Fruit fly (Drosophila melanogaster): ENCODE results near the gene CG32266.

Gene CG32266

dm6 chr3L:3787595-3788151, 2.9 kb upstream of the CG32266 start (continued):
- TF ChIP-seq tll (GFP tag; optimal IDR thresholded peaks at IDR 0.05) (peak in 1 of 2 experiments; percentile 19), dpn (GFP tag; optimal IDR thresholded peaks at IDR 0.05) (no peak), Bteb2 (GFP tag; optimal IDR thresholded peaks at IDR 0.05) (no peak), Sry-β (GFP tag; optimal IDR thresholded peaks at IDR 0.05) (peak; percentile 45), Hr51 (GFP tag; optimal IDR thresholded peaks at IDR 0.05) (peak; percentile 8 to 22), chinmo (GFP tag; IDR thresholded peaks at IDR 0.05; ENCODE audit: partially characterized antibody) (peak; percentile 52; the same call in 1 of the 4 replicates), rib (GFP tag; IDR thresholded peaks at IDR 0.05) (no peak), CG33557 (GFP tag; optimal IDR thresholded peaks at IDR 0.05) (no peak), Hr3 (GFP tag; optimal IDR thresholded peaks at IDR 0.05) (no peak), NC2β (GFP tag; optimal IDR thresholded peaks at IDR 0.05) (peak; percentile 19), aop (GFP tag; IDR thresholded peaks at IDR 0.05) (no peak; the same call in 1 of the 2 replicates), kah (GFP tag; optimal IDR thresholded peaks at IDR 0.05) (peak; percentile 21), CG10654 (GFP tag; optimal IDR thresholded peaks at IDR 0.05) (no peak), zen (tag; optimal IDR thresholded peaks at IDR 0.05) (no peak), CG6175 (GFP tag; IDR thresholded peaks at IDR 0.05) (no peak), maf-S (GFP tag; optimal IDR thresholded peaks at IDR 0.05) (no peak), CG4617 (GFP tag; optimal IDR thresholded peaks at IDR 0.05; ENCODE audit: borderline replicate concordance) (peak; percentile 19), ci (GFP tag; IDR thresholded peaks at IDR 0.05) (peak; percentile 77; the same call in 2 of the 3 replicates), odd (GFP tag; optimal IDR thresholded peaks at IDR 0.05) (peak; percentile 68), CG12071 (GFP tag; optimal IDR thresholded peaks at IDR 0.05) (no peak), Awh (GFP tag; IDR thresholded peaks at IDR 0.05) (no peak), tio (GFP tag; optimal IDR thresholded peaks at IDR 0.05) (no peak), CG10543 (GFP tag; optimal IDR thresholded peaks at IDR 0.05) (peak; percentile 43), grn (GFP tag; optimal IDR thresholded peaks at IDR 0.05) (peak; percentile 27), CG13775 (GFP tag; optimal IDR thresholded peaks at IDR 0.05) (no peak), slbo (GFP tag; IDR thresholded peaks at IDR 0.05) (no peak), Max (GFP tag; optimal IDR thresholded peaks at IDR 0.05) (no peak), jing (GFP tag; optimal IDR thresholded peaks at IDR 0.05) (no peak), repo (GFP tag; optimal IDR thresholded peaks at IDR 0.05) (no peak), zf30C (GFP tag; optimal IDR thresholded peaks at IDR 0.05) (peak; percentile 37), Ets97D (GFP tag; optimal IDR thresholded peaks at IDR 0.05) (peak; percentile 70), tx (GFP tag; optimal IDR thresholded peaks at IDR 0.05) (no peak), CG17802 (tag; optimal IDR thresholded peaks at IDR 0.05) (no peak), Jarid2 (GFP tag; optimal IDR thresholded peaks at IDR 0.05) (peak; percentile 85), gcm (GFP tag; optimal IDR thresholded peaks at IDR 0.05) (peak; percentile 18), exex (tag; optimal IDR thresholded peaks at IDR 0.05) (no peak), jigr1 (GFP tag; IDR thresholded peaks at IDR 0.05) (no peak), mirr (GFP tag; optimal IDR thresholded peaks at IDR 0.05) (no peak), gce (GFP tag; IDR thresholded peaks at IDR 0.05) (peak; percentile 30; the same call in 1 of the 3 replicates), Ravus (GFP tag; IDR thresholded peaks at IDR 0.05) (no peak), CG7839 (tag; optimal IDR thresholded peaks at IDR 0.05) (peak; percentile 3), Sox100B (GFP tag; optimal IDR thresholded peaks at IDR 0.05) (no peak), otp (GFP tag; IDR thresholded peaks at IDR 0.05) (no peak), CG10147 (GFP tag; optimal IDR thresholded peaks at IDR 0.05) (no peak), dm (GFP tag; optimal IDR thresholded peaks at IDR 0.05) (no peak), CG16813 (GFP tag; IDR thresholded peaks at IDR 0.05; ENCODE audit: partially characterized antibody) (peak; percentile 42), CG14441 (GFP tag; IDR thresholded peaks at IDR 0.05) (no peak), CoRest (tag; optimal IDR thresholded peaks at IDR 0.05) (no peak), kni (GFP tag; optimal IDR thresholded peaks at IDR 0.05) (peak; percentile 45), CG6272 (GFP tag; IDR thresholded peaks at IDR 0.05) (no peak)

Measured in whole organism, embryonic.